Worm (Caenorhabditis elegans) whole organism, dauer: ENCODE data around the gene fis-1.

ENCODE experiments used
- unc-62 ChIP-seq: sonication (generic microtip); optimal IDR thresholded peaks from 2 replicates; lab custom pipeline; 2017; ENCODE audit warnings: missing biosample characterization, missing genetic modification reagents, missing genetic modification characterization

fis-1 gene

ce11 chrII:6754671-6755224, at the start of gene fis-1, which contains the start of gene srx-95:
fis-1 (plus strand) TSS chrII:6755174.
srx-95 (minus strand) TSS chrII:6754771.
- TF ChIP-seq unc-62 (GFP tag; lab: Kevin White, UChicago): no peak

- TF ChIP-seq unc-62 (GFP tag; lab: Kevin White, UChicago): no peak
These were observed 49.3 kb upstream of the fis-1 start, which contains the start of gene rpy-1 for ce11 chrII:6705593-6706228. rpy-1 (minus strand) TSS chrII:6705643.

ce11 chrII:6706552-6707091, 48.4 kb upstream of the fis-1 start:
- no peak for TF ChIP-seq unc-62 (GFP tag; lab: Kevin White, UChicago)

- TF ChIP-seq unc-62 (GFP tag; lab: Kevin White, UChicago): no peak
These were observed 47.3 kb upstream of the fis-1 start for ce11 chrII:6707496-6708260.

- no peak for TF ChIP-seq unc-62 (GFP tag; lab: Kevin White, UChicago)
These were observed 46.0 kb upstream of the fis-1 start for ce11 chrII:6708980-6709379.

- TF ChIP-seq unc-62 (GFP tag; lab: Kevin White, UChicago): no peak
These were observed 45.3 kb upstream of the fis-1 start for ce11 chrII:6709680-6710079.

ce11 chrII:6710596-6710995, 44.4 kb upstream of the fis-1 start:
- TF ChIP-seq unc-62 (GFP tag; lab: Kevin White, UChicago): no peak

ce11 chrII:6712177-6712981, 42.6 kb upstream of the fis-1 start, which contains the start of the genes dpy-10 and T14B4.19:
dpy-10 (minus strand) TSS chrII:6712227.
T14B4.19 (minus strand) TSS chrII:6712931.
- TF ChIP-seq unc-62 (GFP tag; lab: Kevin White, UChicago): no peak

ce11 chrII:6713003-6713402, 42.0 kb upstream of the fis-1 start:
- TF ChIP-seq unc-62 (GFP tag; lab: Kevin White, UChicago): no peak

ce11 chrII:6713832-6714342, 41.1 kb upstream of the fis-1 start, which contains the start of gene dpy-2:
dpy-2 (plus strand) TSS chrII:6714292.
- TF ChIP-seq unc-62 (GFP tag; lab: Kevin White, UChicago): no peak

- no peak for TF ChIP-seq unc-62 (GFP tag; lab: Kevin White, UChicago)
These were observed 39.1 kb upstream of the fis-1 start for ce11 chrII:6715853-6716252.

ce11 chrII:6716638-6717037, 38.3 kb upstream of the fis-1 start, which contains the start of the genes T14B4.5 and T14B4.20:
T14B4.5 (plus strand) TSS chrII:6716863.
T14B4.20 (plus strand) TSS chrII:6716901.
- TF ChIP-seq unc-62 (GFP tag; lab: Kevin White, UChicago): no peak

ce11 chrII:6718221-6718620, 36.8 kb upstream of the fis-1 start, which contains the start of gene tsp-10:
tsp-10 (plus strand) TSS chrII:6718586.
- TF ChIP-seq unc-62 (GFP tag; lab: Kevin White, UChicago): no peak

ce11 chrII:6721581-6721980, 33.4 kb upstream of the fis-1 start:
- no peak for TF ChIP-seq unc-62 (GFP tag; lab: Kevin White, UChicago)

- no peak for TF ChIP-seq unc-62 (GFP tag; lab: Kevin White, UChicago)
These were observed 28.2 kb upstream of the fis-1 start for ce11 chrII:6726814-6727213.
